Fruit fly (Drosophila melanogaster) whole organism, wandering third instar larva: ENCODE results near the gene CG16762.

Source experiments
- CG32264 ChIP-seq: fragments of 200-800 bp; sonication (Bioruptor generic); optimal IDR thresholded peaks from 2 replicates; lab custom pipeline; 2016; ENCODE audit warnings: missing biosample characterization, missing genetic modification characterization
- CrebA ChIP-seq: fragments of 200-800 bp; sonication (Bioruptor generic); optimal IDR thresholded peaks from 2 replicates; lab custom pipeline; 2016; ENCODE audit warnings: missing biosample characterization, mild to moderate bottlenecking, missing genetic modification characterization, borderline replicate concordance
- Jra ChIP-seq: sonication (Bioruptor generic); optimal IDR thresholded peaks from 2 replicates; lab custom pipeline; 2016; ENCODE audit warnings: missing biosample characterization, missing genetic modification characterization
- OdsH ChIP-seq: fragments of 200-800 bp; sonication (Bioruptor generic); optimal IDR thresholded peaks from 2 replicates; lab custom pipeline; 2016; ENCODE audit warnings: missing biosample characterization, mild to moderate bottlenecking, missing genetic modification characterization
- Vsx2 ChIP-seq: fragments of 200-300, 225-300 bp; sonication (Bioruptor generic); optimal IDR thresholded peaks from 2 replicates; lab custom pipeline; 2018; ENCODE audit warnings: missing biosample characterization, missing genetic modification characterization; ENCODE audit not compliant: partially characterized antibody
- dl ChIP-seq, 2 experiments: fragments of 175-275, 200-275 bp in 1 of 2; fragments of 200-275 bp in 1 of 2; sonication (Bioruptor generic); optimal IDR thresholded peaks; lab custom pipeline; 2018; ENCODE audit warnings: mild to moderate bottlenecking in 2 of 2, missing biosample characterization in 2 of 2, missing genetic modification characterization in 2 of 2, moderate library complexity in 2 of 2; ENCODE audit not compliant: partially characterized antibody in 2 of 2, insufficient read depth in 1 of 2
- dsf ChIP-seq: sonication (Bioruptor generic); optimal IDR thresholded peaks from 2 replicates; lab custom pipeline; 2016; ENCODE audit warnings: missing biosample characterization, missing genetic modification characterization, borderline replicate concordance
- fru ChIP-seq: fragments of 200-800 bp; sonication (Bioruptor generic); optimal IDR thresholded peaks from 3 replicates; lab custom pipeline; 2016; ENCODE audit warnings: missing biosample characterization, mild to moderate bottlenecking, missing genetic modification characterization
- pan ChIP-seq: fragments of >200 bp; optimal IDR thresholded peaks from 2 replicates; lab custom pipeline; 2017
- psq ChIP-seq: fragments of 200-800 bp; sonication (Bioruptor generic); optimal IDR thresholded peaks from 3 replicates; lab custom pipeline; 2017; ENCODE audit warnings: missing biosample characterization, mild to moderate bottlenecking, missing genetic modification characterization, moderate library complexity
- sage ChIP-seq: fragments of 200-800 bp; sonication (Bioruptor generic); optimal IDR thresholded peaks from 2 replicates; lab custom pipeline; 2016; ENCODE audit warnings: missing biosample characterization, mild to moderate bottlenecking, missing genetic modification characterization
- usp ChIP-seq: fragments of >200 bp; optimal IDR thresholded peaks from 2 replicates; lab custom pipeline; 2017; ENCODE audit warnings: missing biosample characterization, missing genetic modification characterization

DNA sequence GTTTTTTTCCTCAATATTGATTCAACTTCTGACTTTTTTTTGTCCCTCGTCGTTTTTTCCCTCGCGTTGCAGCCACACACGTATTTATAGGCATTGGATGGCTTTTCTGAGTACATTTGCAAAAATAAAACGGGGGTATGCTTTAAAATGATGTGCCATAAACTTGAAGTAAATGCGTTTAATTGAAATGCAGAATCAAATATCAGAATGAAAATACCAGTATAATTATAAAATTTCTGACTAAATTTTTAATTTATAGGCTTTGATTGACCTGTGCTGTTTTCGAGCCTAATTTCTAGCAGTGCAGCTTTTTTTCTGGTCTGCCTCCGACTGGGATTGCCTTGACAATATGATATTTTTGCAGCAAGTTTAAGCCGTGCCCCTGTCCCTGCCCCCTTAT, 44.1 kb downstream of the CG16762 start:
- no peak for TF ChIP-seq Jra (GFP tag; lab: Kevin White, UChicago)
- no peak for TF ChIP-seq pan (lab: Kevin White, UChicago)
- TF ChIP-seq sage (GFP tag; lab: Kevin White, UChicago), result no peak
- no peak for TF ChIP-seq CrebA
- peak; percentile 50 for TF ChIP-seq OdsH
- TF ChIP-seq dl (GFP tag; optimal IDR thresholded peaks at IDR 0.05; lab: Kevin White, UChicago; ENCODE audit: insufficient read depth in 1 of 2, partially characterized antibody in 2 of 2), result no peak
- no peak for TF ChIP-seq usp
- TF ChIP-seq Vsx2 (GFP tag; lab: Kevin White, UChicago), result no peak
- TF ChIP-seq fru, result peak; percentile 67
- TF ChIP-seq dsf (GFP tag; lab: Kevin White, UChicago), result no peak
- TF ChIP-seq CG32264, result peak; percentile 2
- peak; percentile 16 for TF ChIP-seq psq
